Fruit fly (Drosophila melanogaster): ENCODE measurements around the gene Rev1.

Gene Rev1

dm6 chr3L:611639-612611 is 42.2 kb upstream of the Rev1 start (continued):
- TF ChIP-seq MESR4 (GFP tag; optimal IDR thresholded peaks at IDR 0.05) (peak; percentile 8), chn (GFP tag; optimal IDR thresholded peaks at IDR 0.05) (peak; percentile 22), CG1832 (GFP tag; optimal IDR thresholded peaks at IDR 0.05) (no peak), pho (GFP tag; optimal IDR thresholded peaks at IDR 0.05) (peak; percentile 13), CG32767 (GFP tag; IDR thresholded peaks at IDR 0.05) (peak; percentile 59; the same call in 1 of the 2 replicates), crp (GFP tag; optimal IDR thresholded peaks at IDR 0.05) (peak in 1 of 2 experiments; percentile 24), CG34224 (GFP tag; IDR thresholded peaks at IDR 0.05; ENCODE audit: partially characterized antibody) (no peak), CG7928 (GFP tag; optimal IDR thresholded peaks at IDR 0.05) (peak; percentile 83), hbn (GFP tag; IDR thresholded peaks at IDR 0.05; ENCODE audit: partially characterized antibody) (no peak), ato (GFP tag; IDR thresholded peaks at IDR 0.05; ENCODE audit: partially characterized antibody) (no peak), dimm (GFP tag; IDR thresholded peaks at IDR 0.05) (peak; percentile 57), Bdp1 (GFP tag; optimal IDR thresholded peaks at IDR 0.05) (peak; percentile 34), CG13123 (GFP tag; optimal IDR thresholded peaks at IDR 0.05) (no peak), Scr (GFP tag; IDR thresholded peaks at IDR 0.05; ENCODE audit: partially characterized antibody) (no peak), mirr (GFP tag; optimal IDR thresholded peaks at IDR 0.05) (peak; percentile 83), ap (GFP tag; IDR thresholded peaks at IDR 0.05) (peak; percentile 67), pum (GFP tag; optimal IDR thresholded peaks at IDR 0.05) (peak; percentile 42), row (GFP tag; IDR thresholded peaks at IDR 0.05) (peak; percentile 72), TFAM (GFP tag; optimal IDR thresholded peaks at IDR 0.05) (no peak), Dbx (GFP tag; IDR thresholded peaks at IDR 0.05) (peak; percentile 79), CG15073 (GFP tag; optimal IDR thresholded peaks at IDR 0.05) (no peak), dpn (GFP tag; optimal IDR thresholded peaks at IDR 0.05) (peak; percentile 70 to 73), Opbp (GFP tag; IDR thresholded peaks at IDR 0.05; ENCODE audit: partially characterized antibody) (peak; percentile 42; the same call in 1 of the 3 replicates), her (GFP tag; optimal IDR thresholded peaks at IDR 0.05) (peak; percentile 70), CG13287 (GFP tag; IDR thresholded peaks at IDR 0.05; ENCODE audit: partially characterized antibody) (no peak), stwl (tag; optimal IDR thresholded peaks at IDR 0.05) (no peak), Hr3 (GFP tag; optimal IDR thresholded peaks at IDR 0.05) (peak; percentile 48), Hand (GFP tag; optimal IDR thresholded peaks at IDR 0.05) (peak; percentile 23), rib (GFP tag; IDR thresholded peaks at IDR 0.05) (peak; percentile 70), CG12155 (GFP tag; optimal IDR thresholded peaks at IDR 0.05) (peak; percentile 61), chif (GFP tag; optimal IDR thresholded peaks at IDR 0.05) (peak in 1 of 2 experiments; percentile 21), CG11696 (GFP tag; IDR thresholded peaks at IDR 0.05) (no peak), Rx (GFP tag; IDR thresholded peaks at IDR 0.05) (peak; percentile 77), CG6854 (GFP tag; optimal IDR thresholded peaks at IDR 0.05) (peak; percentile 62), tgo (GFP tag; IDR thresholded peaks at IDR 0.05) (peak; percentile 69), dmrt11E (tag; optimal IDR thresholded peaks at IDR 0.05) (peak; percentile 19), CG3838 (GFP tag; optimal IDR thresholded peaks at IDR 0.05) (peak; percentile 0), Ssrp (tag; optimal IDR thresholded peaks at IDR 0.05) (peak; percentile 44), ash1 (GFP tag; optimal IDR thresholded peaks at IDR 0.05) (no peak), Hmr (GFP tag; optimal IDR thresholded peaks at IDR 0.05) (peak; percentile 78), tup (GFP tag; optimal IDR thresholded peaks at IDR 0.05) (peak; percentile 30), sisA (GFP tag; IDR thresholded peaks at IDR 0.05) (peak; percentile 43), sens (GFP tag) (peak; percentile 83), HmgZ (tag; optimal IDR thresholded peaks at IDR 0.05) (peak; percentile 61), NK7.1 (GFP tag; optimal IDR thresholded peaks at IDR 0.05) (peak; percentile 32), nmo (GFP tag; optimal IDR thresholded peaks at IDR 0.05) (peak; percentile 66), Jarid2 (GFP tag; optimal IDR thresholded peaks at IDR 0.05) (peak; percentile 62), z (GFP tag; IDR thresholded peaks at IDR 0.05) (no peak)
